Worm (Caenorhabditis elegans) whole organism, L2 larva: ENCODE measurements around the gene M60.7.

Experiments
- F13H6.1 ChIP-seq: sonication (generic microtip); optimal IDR thresholded peaks from 2 replicates; lab custom pipeline; 2016; ENCODE audit warnings: missing genetic modification characterization, missing compliant biosample characterization
- aly-2 ChIP-seq: fragments of 150-350 bp; optimal IDR thresholded peaks from 2 replicates; lab custom pipeline; 2014; ENCODE audit warnings: missing biosample characterization, missing genetic modification characterization
- elt-1 ChIP-seq: fragments of 150-350 bp; optimal IDR thresholded peaks from 2 replicates; lab custom pipeline; 2014; ENCODE audit warnings: missing biosample characterization, missing genetic modification characterization
- lin-39 ChIP-seq: fragments of 150-350 bp; optimal IDR thresholded peaks from 2 replicates; lab custom pipeline; 2014; ENCODE audit warnings: missing biosample characterization, missing genetic modification reagents, missing genetic modification characterization
- lsy-2 ChIP-seq, 2 experiments: fragments of 150-350 bp in 1 of 2; sonication (generic microtip) in 1 of 2; optimal IDR thresholded peaks; 2 replicates each; lab custom pipeline; 2014 to 2017; ENCODE audit warnings: missing biosample characterization in 2 of 2, missing genetic modification characterization in 2 of 2
- mdl-1 ChIP-seq, 2 experiments: fragments of 150-350 bp in 1 of 2; sonication (generic microtip) in 1 of 2; optimal IDR thresholded peaks; 2 replicates each; lab custom pipeline; 2017; ENCODE audit warnings: missing biosample characterization in 2 of 2, missing genetic modification characterization in 2 of 2
- nhr-11 ChIP-seq: fragments of 150-350 bp; optimal IDR thresholded peaks from 2 replicates; lab custom pipeline; 2014; ENCODE audit warnings: missing biosample characterization, missing genetic modification characterization
- nhr-23 ChIP-seq: fragments of 150-350 bp; optimal IDR thresholded peaks from 2 replicates; lab custom pipeline; 2014; ENCODE audit warnings: missing biosample characterization, missing genetic modification reagents, missing genetic modification characterization
- nhr-25 ChIP-seq: fragments of 150-350 bp; sonication (generic microtip); optimal IDR thresholded peaks from 3 replicates; lab custom pipeline; 2014; ENCODE audit warnings: missing biosample characterization, missing genetic modification characterization
- nhr-6 ChIP-seq: fragments of 150-350 bp; optimal IDR thresholded peaks from 2 replicates; lab custom pipeline; 2014; ENCODE audit warnings: missing biosample characterization, missing genetic modification characterization
- nhr-77 ChIP-seq: fragments of 150-350 bp; optimal IDR thresholded peaks from 2 replicates; lab custom pipeline; 2014; ENCODE audit warnings: missing biosample characterization, missing genetic modification characterization
- skn-1 ChIP-seq: sonication (generic microtip); optimal IDR thresholded peaks from 2 replicates; lab custom pipeline; 2017; ENCODE audit warnings: missing biosample characterization, missing genetic modification characterization

- TF ChIP-seq nhr-25 (tag; lab: Kevin White, UChicago) (no peak), skn-1 (tag; lab: Kevin White, UChicago) (peak; percentile 47), nhr-77 (tag; lab: Kevin White, UChicago) (no peak), aly-2 (tag; lab: Kevin White, UChicago) (no peak), mdl-1 (tag; optimal IDR thresholded peaks at IDR 0.05; lab: Kevin White, UChicago) (peak in 1 of 2 experiments; percentile 52), lin-39 (tag; lab: Kevin White, UChicago) (no peak), nhr-11 (tag; lab: Kevin White, UChicago) (no peak), elt-1 (no peak), F13H6.1 (tag; lab: Kevin White, UChicago) (no peak), lsy-2 (tag; optimal IDR thresholded peaks at IDR 0.05; lab: Kevin White, UChicago) (no peak), nhr-6 (tag; lab: Kevin White, UChicago) (no peak), nhr-23 (tag; lab: Kevin White, UChicago) (no peak)
Observed at ce11 chrX:8243116-8243515, 17.9 kb downstream of the M60.7 start.
